Fruit fly (Drosophila melanogaster): ENCODE measurements around the gene Nuak.
A peak's percentile ranks its signal among the peaks of the same experiment; 100 is the strongest.

The Nuak gene

dm6 chr3R:10356563-10357363 is 92.7 kb downstream of the Nuak start (continued):
- TF ChIP-seq CG10959 (GFP tag; IDR thresholded peaks at IDR 0.05) (no peak), pzg (GFP tag; optimal IDR thresholded peaks at IDR 0.05) (no peak), CG4360 (GFP tag; IDR thresholded peaks at IDR 0.05) (no peak), Blimp-1 (GFP tag; optimal IDR thresholded peaks at IDR 0.05) (peak; percentile 77), al (GFP tag; IDR thresholded peaks at IDR 0.05) (no peak), sd (tag; optimal IDR thresholded peaks at IDR 0.05) (peak; percentile 35), Max (GFP tag; optimal IDR thresholded peaks at IDR 0.05) (peak; percentile 79), Sry-δ (GFP tag; optimal IDR thresholded peaks at IDR 0.05) (peak; percentile 36), Mrtf (GFP tag; IDR thresholded peaks at IDR 0.05) (no peak), CG2129 (GFP tag; IDR thresholded peaks at IDR 0.05; ENCODE audit: partially characterized antibody) (no peak), dmrt99B (tag; optimal IDR thresholded peaks at IDR 0.05) (peak; percentile 85), cg (GFP tag; optimal IDR thresholded peaks at IDR 0.05) (no peak), CG4707 (GFP tag; optimal IDR thresholded peaks at IDR 0.05) (no peak), MTF-1 (GFP tag; optimal IDR thresholded peaks at IDR 0.05; ENCODE audit: borderline replicate concordance) (peak; percentile 23), dan (GFP tag; IDR thresholded peaks at IDR 0.05) (no peak), usp (GFP tag; optimal IDR thresholded peaks at IDR 0.05) (no peak), CG17385 (GFP tag; optimal IDR thresholded peaks at IDR 0.05) (peak; percentile 80), CG1024 (GFP tag; IDR thresholded peaks at IDR 0.05) (no peak), CG15601 (tag; optimal IDR thresholded peaks at IDR 0.05) (peak; percentile 72), Hr78 (GFP tag; optimal IDR thresholded peaks at IDR 0.05) (no peak), CG15073 (GFP tag; optimal IDR thresholded peaks at IDR 0.05) (peak; percentile 90), CG31441 (GFP tag; IDR thresholded peaks at IDR 0.05) (no peak), Nf-YA (GFP tag; IDR thresholded peaks at IDR 0.05) (no peak), ssp (GFP tag; IDR thresholded peaks at IDR 0.05) (no peak), Poxn (GFP tag; IDR thresholded peaks at IDR 0.05) (no peak), CG6272 (GFP tag; IDR thresholded peaks at IDR 0.05) (peak; percentile 40), gt (GFP tag; IDR thresholded peaks at IDR 0.05) (no peak), danr (GFP tag; IDR thresholded peaks at IDR 0.05) (no peak), Fer3 (tag; optimal IDR thresholded peaks at IDR 0.05) (peak; percentile 78), ci (GFP tag; IDR thresholded peaks at IDR 0.05) (no peak), Opbp (GFP tag; IDR thresholded peaks at IDR 0.05; ENCODE audit: partially characterized antibody) (no peak), Gsc (GFP tag; IDR thresholded peaks at IDR 0.05) (no peak), disco-r (GFP tag; optimal IDR thresholded peaks at IDR 0.05) (peak; percentile 76), sens (GFP tag) (peak; percentile 97), Mad (GFP tag; optimal IDR thresholded peaks at IDR 0.05) (peak; percentile 20), bcd (GFP tag; optimal IDR thresholded peaks at IDR 0.05) (peak; percentile 76), CG10209 (GFP tag; optimal IDR thresholded peaks at IDR 0.05) (peak; percentile 82), hb (GFP tag; IDR thresholded peaks at IDR 0.05; ENCODE audit: partially characterized antibody) (no peak), chm (GFP tag; IDR thresholded peaks at IDR 0.05) (no peak), pita (GFP tag; optimal IDR thresholded peaks at IDR 0.05) (no peak), CG1233 (GFP tag; optimal IDR thresholded peaks at IDR 0.05) (peak; percentile 77), wor (GFP tag; IDR thresholded peaks at IDR 0.05) (no peak), ash1 (GFP tag; optimal IDR thresholded peaks at IDR 0.05) (no peak), tna (GFP tag; IDR thresholded peaks at IDR 0.05; ENCODE audit: partially characterized antibody) (no peak), gcm2 (GFP tag; optimal IDR thresholded peaks at IDR 0.05) (peak; percentile 48), CG1603 (tag; optimal IDR thresholded peaks at IDR 0.05) (peak; percentile 85), grau (tag; optimal IDR thresholded peaks at IDR 0.05) (peak; percentile 84), CG9817 (tag; optimal IDR thresholded peaks at IDR 0.05) (peak; percentile 62), CG15696 (tag; optimal IDR thresholded peaks at IDR 0.05) (peak; percentile 70), CG4820 (GFP tag; optimal IDR thresholded peaks at IDR 0.05) (peak; percentile 76)

All from whole organism, embryonic.